Fruit fly (Drosophila melanogaster): ENCODE results near the gene CG5078.
A peak's percentile ranks its signal among the peaks of the same experiment; 100 is the strongest.

The CG5078 gene

dm6 chr3L:20493417-20494261, 12.2 kb upstream of the CG5078 start (continued):
- TF ChIP-seq dmrt99B (tag; optimal IDR thresholded peaks at IDR 0.05) = peak; percentile 85
- no peak for TF ChIP-seq h (optimal IDR thresholded peaks at IDR 0.05)
- no peak for TF ChIP-seq Doc2 (GFP tag; IDR thresholded peaks at IDR 0.05)
- no peak for TF ChIP-seq CG4707 (GFP tag; optimal IDR thresholded peaks at IDR 0.05)
- peak; percentile 56; the same call in 1 of the 2 replicates for TF ChIP-seq E2f2 (GFP tag; IDR thresholded peaks at IDR 0.05)
- TF ChIP-seq CG10654 (GFP tag; optimal IDR thresholded peaks at IDR 0.05) = peak; percentile 45
- peak; percentile 58; the same call in 1 of the 2 replicates for TF ChIP-seq CG11085 (GFP tag; IDR thresholded peaks at IDR 0.05)
- peak; percentile 28 for TF ChIP-seq CG1647 (GFP tag; optimal IDR thresholded peaks at IDR 0.05)
- TF ChIP-seq dysf (GFP tag; IDR thresholded peaks at IDR 0.05) = peak; percentile 87
- peak; percentile 83 for TF ChIP-seq sob (GFP tag; IDR thresholded peaks at IDR 0.05)
- no peak for TF ChIP-seq CG18476 (GFP tag; optimal IDR thresholded peaks at IDR 0.05)
- TF ChIP-seq CG6254 (GFP tag; optimal IDR thresholded peaks at IDR 0.05) = peak; percentile 43
- TF ChIP-seq Bdp1 (GFP tag; optimal IDR thresholded peaks at IDR 0.05) = peak; percentile 22
- no peak for TF ChIP-seq Lpt (GFP tag; optimal IDR thresholded peaks at IDR 0.05)
- TF ChIP-seq CG9797 (GFP tag; optimal IDR thresholded peaks at IDR 0.05) = no peak
- TF ChIP-seq CG7271 (tag; optimal IDR thresholded peaks at IDR 0.05) = no peak
- no peak for TF ChIP-seq vnd (GFP tag; IDR thresholded peaks at IDR 0.05; ENCODE audit: partially characterized antibody)
- peak; percentile 80; the same call in 1 of the 2 replicates for TF ChIP-seq E2f1 (GFP tag; IDR thresholded peaks at IDR 0.05)
- peak; percentile 29 for TF ChIP-seq cg (GFP tag; optimal IDR thresholded peaks at IDR 0.05)
- peak; percentile 91 for TF ChIP-seq row (GFP tag; IDR thresholded peaks at IDR 0.05)
- TF ChIP-seq unpg (GFP tag; optimal IDR thresholded peaks at IDR 0.05) = peak; percentile 83
- TF ChIP-seq CG10366 (GFP tag; IDR thresholded peaks at IDR 0.05) = peak; percentile 77
- no peak for TF ChIP-seq knrl (GFP tag; IDR thresholded peaks at IDR 0.05; ENCODE audit: partially characterized antibody)
- TF ChIP-seq CG11247 (GFP tag; IDR thresholded peaks at IDR 0.05) = no peak; the same call in 1 of the 2 replicates
- TF ChIP-seq gce (GFP tag; IDR thresholded peaks at IDR 0.05) = 0 out of 3 replicates have a peak, but pooled peaks have one; percentile 47
- TF ChIP-seq ranshi (GFP tag; IDR thresholded peaks at IDR 0.05) = peak; percentile 48; the same call in 1 of the 2 replicates
- TF ChIP-seq sc (optimal IDR thresholded peaks at IDR 0.05) = no peak
- no peak for TF ChIP-seq sc (GFP tag; optimal IDR thresholded peaks at IDR 0.05)
- TF ChIP-seq CG6813 (GFP tag; optimal IDR thresholded peaks at IDR 0.05) = peak; percentile 57
- TF ChIP-seq Hr39 (optimal IDR thresholded peaks at IDR 0.05) = no peak
- no peak for TF ChIP-seq zf30C (GFP tag; optimal IDR thresholded peaks at IDR 0.05)
- 0 out of 2 replicates have a peak, but pooled peaks have one; percentile 27 for TF ChIP-seq GATAe (GFP tag; conservative IDR thresholded peaks at IDR 0.05)
- no peak for TF ChIP-seq slou (GFP tag; optimal IDR thresholded peaks at IDR 0.05)
- TF ChIP-seq exex (tag; optimal IDR thresholded peaks at IDR 0.05) = peak; percentile 32
- peak; percentile 90 for TF ChIP-seq CG11504 (tag; optimal IDR thresholded peaks at IDR 0.05)
- no peak for TF ChIP-seq CG4328 (GFP tag; optimal IDR thresholded peaks at IDR 0.05)
- no peak for TF ChIP-seq abd-A (tag; optimal IDR thresholded peaks at IDR 0.05)
- peak; percentile 27 for TF ChIP-seq odd (GFP tag; optimal IDR thresholded peaks at IDR 0.05)
- TF ChIP-seq CG12155 (GFP tag; optimal IDR thresholded peaks at IDR 0.05) = peak; percentile 72
- TF ChIP-seq lbe (GFP tag; optimal IDR thresholded peaks at IDR 0.05) = peak; percentile 88
- no peak for TF ChIP-seq Tbp (GFP tag; optimal IDR thresholded peaks at IDR 0.05)
- no peak for TF ChIP-seq p53 (GFP tag; optimal IDR thresholded peaks at IDR 0.05)
- TF ChIP-seq phol (tag; optimal IDR thresholded peaks at IDR 0.05) = peak; percentile 68
- TF ChIP-seq Trl (optimal IDR thresholded peaks at IDR 0.05) = peak; percentile 56 to 84
- no peak for TF ChIP-seq Trl (GFP tag; optimal IDR thresholded peaks at IDR 0.05)
- peak; percentile 72; the same call in 1 of the 2 replicates for TF ChIP-seq ttk (GFP tag; IDR thresholded peaks at IDR 0.05)
- peak; percentile 17 for TF ChIP-seq Spps (tag; optimal IDR thresholded peaks at IDR 0.05)
- no peak for TF ChIP-seq CG16863 (GFP tag; optimal IDR thresholded peaks at IDR 0.05)
- TF ChIP-seq aop (GFP tag; IDR thresholded peaks at IDR 0.05) = no peak
- TF ChIP-seq CG9215 (GFP tag; IDR thresholded peaks at IDR 0.05) = peak; percentile 49
- no peak for TF ChIP-seq crc (GFP tag; optimal IDR thresholded peaks at IDR 0.05)
